Worm (Caenorhabditis elegans) whole organism, late embryonic: ENCODE data around the gene acox-3.

Experiments
- F13H6.1 ChIP-seq: sonication (generic microtip); optimal IDR thresholded peaks from 2 replicates; lab custom pipeline; 2016; ENCODE audit warnings: missing genetic modification characterization, missing compliant biosample characterization
- K02D7.2 ChIP-seq: sonication (generic microtip); optimal IDR thresholded peaks from 2 replicates; lab custom pipeline; 2017; ENCODE audit warnings: mild to moderate bottlenecking, missing genetic modification characterization, missing compliant biosample characterization
- Y22D7AL.16 ChIP-seq: sonication (generic microtip); optimal IDR thresholded peaks from 2 replicates; lab custom pipeline; 2016; ENCODE audit warnings: missing genetic modification characterization, missing compliant biosample characterization
- ceh-14 ChIP-seq: sonication (generic microtip); optimal IDR thresholded peaks from 2 replicates; lab custom pipeline; 2016; ENCODE audit warnings: missing genotype, missing genetic modification characterization, missing compliant biosample characterization
- ceh-24 ChIP-seq: sonication (generic microtip); optimal IDR thresholded peaks from 2 replicates; lab custom pipeline; 2016; ENCODE audit warnings: mild to moderate bottlenecking, missing genetic modification characterization, missing compliant biosample characterization
- ceh-30 ChIP-seq: fragments of 150-350 bp; optimal IDR thresholded peaks from 2 replicates; lab custom pipeline; 2014; ENCODE audit warnings: missing biosample characterization, missing genetic modification characterization
- ceh-48 ChIP-seq: sonication (generic microtip); optimal IDR thresholded peaks from 2 replicates; lab custom pipeline; 2016; ENCODE audit warnings: missing genetic modification characterization, inconsistent platforms, missing compliant biosample characterization
- ceh-6 ChIP-seq: fragments of 200-800 bp; sonication (Bioruptor generic); optimal IDR thresholded peaks from 2 replicates; lab custom pipeline; 2018; ENCODE audit warnings: mild to moderate bottlenecking, missing genetic modification characterization, missing compliant biosample characterization
- elt-2 ChIP-seq: sonication (generic microtip); optimal IDR thresholded peaks from 2 replicates; lab custom pipeline; 2016; ENCODE audit warnings: missing genetic modification reagents, missing genetic modification characterization, missing compliant biosample characterization
- elt-4 ChIP-seq: sonication (generic microtip); optimal IDR thresholded peaks from 2 replicates; lab custom pipeline; 2016; ENCODE audit warnings: missing genetic modification characterization, missing compliant biosample characterization
- ets-4 ChIP-seq: sonication (generic microtip); optimal IDR thresholded peaks from 2 replicates; lab custom pipeline; 2016; ENCODE audit warnings: missing genetic modification characterization, missing compliant biosample characterization
- eyg-1 ChIP-seq: sonication (generic microtip); optimal IDR thresholded peaks from 2 replicates; lab custom pipeline; 2016; ENCODE audit warnings: missing genotype, missing genetic modification characterization, missing compliant biosample characterization
- fkh-10 ChIP-seq: fragments of 150-350 bp; optimal IDR thresholded peaks from 2 replicates; lab custom pipeline; 2014; ENCODE audit warnings: missing biosample characterization, missing genetic modification reagents, missing genetic modification characterization
- fkh-6 ChIP-seq: sonication (generic microtip); optimal IDR thresholded peaks from 2 replicates; lab custom pipeline; 2016; ENCODE audit warnings: missing genetic modification characterization, missing compliant biosample characterization
- gmeb-2 ChIP-seq: sonication (generic microtip); optimal IDR thresholded peaks from 2 replicates; lab custom pipeline; 2016; ENCODE audit warnings: missing genetic modification characterization, inconsistent platforms, missing compliant biosample characterization
- hlh-13 ChIP-seq: fragments of 200-800 bp; sonication (Bioruptor generic); optimal IDR thresholded peaks from 2 replicates; lab custom pipeline; 2018; ENCODE audit warnings: mild to moderate bottlenecking, missing genetic modification characterization, missing compliant biosample characterization
- hlh-30 ChIP-seq: sonication (generic microtip); optimal IDR thresholded peaks from 2 replicates; lab custom pipeline; 2017; ENCODE audit warnings: antibody characterized with exemption, missing genetic modification characterization, missing compliant biosample characterization; ENCODE audit not compliant: insufficient read depth
- hlh-8 ChIP-seq: sonication (generic microtip); optimal IDR thresholded peaks from 2 replicates; lab custom pipeline; 2016; ENCODE audit warnings: missing genotype, missing genetic modification characterization, missing compliant biosample characterization
- lim-6 ChIP-seq: sonication (generic microtip); optimal IDR thresholded peaks from 2 replicates; lab custom pipeline; 2016; ENCODE audit warnings: missing genetic modification characterization, missing compliant biosample characterization
- madf-2 ChIP-seq: sonication (generic microtip); optimal IDR thresholded peaks from 2 replicates; lab custom pipeline; 2017; ENCODE audit warnings: missing genetic modification characterization, missing compliant biosample characterization
- mec-3 ChIP-seq: sonication (generic microtip); optimal IDR thresholded peaks from 2 replicates; lab custom pipeline; 2016; ENCODE audit warnings: borderline replicate concordance, missing genetic modification characterization, missing compliant biosample characterization
- nfya-1 ChIP-seq: sonication (generic microtip); optimal IDR thresholded peaks from 2 replicates; lab custom pipeline; 2017; ENCODE audit warnings: missing genetic modification characterization, mild to moderate bottlenecking, missing compliant biosample characterization, antibody characterized with exemption, moderate library complexity
- nhr-232 ChIP-seq: sonication (generic microtip); optimal IDR thresholded peaks from 2 replicates; lab custom pipeline; 2016; ENCODE audit warnings: missing genetic modification characterization, missing compliant biosample characterization
- npax-4 ChIP-seq: sonication (generic microtip); optimal IDR thresholded peaks from 2 replicates; lab custom pipeline; 2016; ENCODE audit warnings: missing genetic modification characterization, missing compliant biosample characterization
- odd-2 ChIP-seq: sonication (generic microtip); optimal IDR thresholded peaks from 2 replicates; lab custom pipeline; 2017; ENCODE audit warnings: antibody characterized with exemption, mild to moderate bottlenecking, missing genetic modification characterization, missing compliant biosample characterization
- pha-2 ChIP-seq: sonication (generic microtip); optimal IDR thresholded peaks from 2 replicates; lab custom pipeline; 2017; ENCODE audit warnings: mild to moderate bottlenecking, missing genetic modification characterization, missing compliant biosample characterization
- pha-4 ChIP-seq: fragments of 150-350 bp; optimal IDR thresholded peaks from 2 replicates; lab custom pipeline; 2018; ENCODE audit warnings: missing biosample characterization, missing genetic modification reagents, missing genetic modification characterization
- ref-2 ChIP-seq: sonication (generic microtip); optimal IDR thresholded peaks from 2 replicates; lab custom pipeline; 2016; ENCODE audit warnings: missing genetic modification characterization, missing compliant biosample characterization
- rnt-1 ChIP-seq: sonication (generic microtip); optimal IDR thresholded peaks from 2 replicates; lab custom pipeline; 2016; ENCODE audit warnings: missing genetic modification characterization, missing compliant biosample characterization
- sox-4 ChIP-seq: sonication (generic microtip); optimal IDR thresholded peaks from 2 replicates; lab custom pipeline; 2017; ENCODE audit warnings: mild to moderate bottlenecking, missing genetic modification characterization, inconsistent platforms, missing compliant biosample characterization
- tbx-2 ChIP-seq: sonication (generic microtip); optimal IDR thresholded peaks from 2 replicates; lab custom pipeline; 2016; ENCODE audit warnings: missing genetic modification characterization, missing compliant biosample characterization
- ttx-3 ChIP-seq: sonication (generic microtip); optimal IDR thresholded peaks from 2 replicates; lab custom pipeline; 2016; ENCODE audit warnings: missing genetic modification reagents, missing genetic modification characterization, missing compliant biosample characterization
- unc-42 ChIP-seq: sonication (generic microtip); optimal IDR thresholded peaks from 2 replicates; lab custom pipeline; 2016; ENCODE audit warnings: missing genotype, missing genetic modification characterization, missing compliant biosample characterization
- zip-5 ChIP-seq: sonication (generic microtip); optimal IDR thresholded peaks from 2 replicates; lab custom pipeline; 2016; ENCODE audit warnings: missing genetic modification characterization, missing compliant biosample characterization
- ztf-16 ChIP-seq: sonication (generic microtip); optimal IDR thresholded peaks from 2 replicates; lab custom pipeline; 2017; ENCODE audit warnings: missing genetic modification characterization, missing compliant biosample characterization

Gene acox-3

ce11 chrIV:6275671-6276209 lies 27.4 kb upstream of the acox-3 start, which contains the start of the genes aat-4 and T13A10.1:
Gene aat-4 (minus strand): TSS chrIV:6275721.
Gene T13A10.1 (plus strand): TSS chrIV:6276081.
- TF ChIP-seq elt-2 (tag; lab: Kevin White, UChicago) = peak; percentile 78
- TF ChIP-seq nhr-232 (tag; lab: Kevin White, UChicago) = no peak

- no peak for TF ChIP-seq Y22D7AL.16 (tag; lab: Kevin White, UChicago)
- no peak for TF ChIP-seq odd-2 (tag; lab: Kevin White, UChicago)
- no peak for TF ChIP-seq nhr-232 (tag; lab: Kevin White, UChicago)
- TF ChIP-seq fkh-10 (GFP tag; lab: Kevin White, UChicago) = no peak
- TF ChIP-seq hlh-13 (GFP tag; lab: Kevin White, UChicago) = no peak
- no peak for TF ChIP-seq ceh-6
- TF ChIP-seq unc-42 (tag; lab: Kevin White, UChicago) = no peak
Measured at ce11 chrIV:6271923-6272322, 23.6 kb upstream of the acox-3 start, which contains the start of gene srv-31. Gene srv-31 (minus strand): TSS chrIV:6272023.

- TF ChIP-seq eyg-1 (tag; lab: Kevin White, UChicago) = no peak
- TF ChIP-seq madf-2 (tag; lab: Kevin White, UChicago) = no peak
- TF ChIP-seq K02D7.2 (tag; lab: Kevin White, UChicago) = no peak
- no peak for TF ChIP-seq zip-5 (tag; lab: Kevin White, UChicago)
- TF ChIP-seq sox-4 (tag; lab: Kevin White, UChicago) = no peak
- TF ChIP-seq ceh-48 (tag; lab: Kevin White, UChicago) = no peak
- TF ChIP-seq F13H6.1 (tag; lab: Kevin White, UChicago) = no peak
- no peak for TF ChIP-seq ceh-24 (tag; lab: Kevin White, UChicago)
- TF ChIP-seq ztf-16 (tag; lab: Kevin White, UChicago) = no peak
- no peak for TF ChIP-seq pha-4 (tag; lab: Kevin White, UChicago)
- TF ChIP-seq ceh-30 (tag; lab: Kevin White, UChicago) = no peak
- no peak for TF ChIP-seq gmeb-2 (tag; lab: Kevin White, UChicago)
- TF ChIP-seq rnt-1 (tag; lab: Kevin White, UChicago) = no peak
- TF ChIP-seq ets-4 (tag; lab: Kevin White, UChicago) = no peak
- TF ChIP-seq ttx-3 = no peak
- TF ChIP-seq hlh-8 = no peak
- TF ChIP-seq mec-3 = no peak
- no peak for TF ChIP-seq ceh-14
- no peak for TF ChIP-seq elt-2 (tag; lab: Kevin White, UChicago)
Measured at ce11 chrIV:6269346-6269745, 21.1 kb upstream of the acox-3 start, which contains the start of gene srv-30. Gene srv-30 (minus strand): TSS chrIV:6269446.

ce11 chrIV:6266499-6266898 lies 18.2 kb upstream of the acox-3 start, which contains the start of gene srv-29:
Gene srv-29 (minus strand): TSS chrIV:6266599.
- TF ChIP-seq npax-4 (no peak), hlh-30 (tag; lab: Kevin White, UChicago) (no peak), ceh-24 (tag; lab: Kevin White, UChicago) (no peak), ceh-14 (no peak), pha-4 (tag; lab: Kevin White, UChicago) (no peak), nfya-1 (no peak), lim-6 (tag; lab: Kevin White, UChicago) (no peak), pha-2 (tag; lab: Kevin White, UChicago) (no peak), elt-4 (no peak), fkh-6 (tag; lab: Kevin White, UChicago) (no peak), ceh-30 (tag; lab: Kevin White, UChicago) (no peak), ref-2 (no peak), tbx-2 (tag; lab: Kevin White, UChicago) (no peak), gmeb-2 (tag; lab: Kevin White, UChicago) (no peak), eyg-1 (tag; lab: Kevin White, UChicago) (no peak)
